Worm (Caenorhabditis elegans) whole organism, midembryonic: ENCODE measurements around the gene abl-1.

Experiments
- T22C8.4 ChIP-seq: fragments of 200-800 bp; sonication (Bioruptor generic); IDR thresholded peaks from 2 replicates; pipeline ENCODE4 v1.3.6; 2022; ENCODE audit warnings: missing genetic modification characterization, missing compliant biosample characterization
- cog-1 ChIP-seq: sonication (generic microtip); optimal IDR thresholded peaks from 2 replicates; lab custom pipeline; 2016; ENCODE audit warnings: missing genetic modification characterization, missing compliant biosample characterization
- flt-1 ChIP-seq: fragments of 200-800 bp; sonication (Bioruptor generic); IDR thresholded peaks from 2 replicates; pipeline ENCODE4 v1.3.6; 2022; ENCODE audit warnings: missing genetic modification characterization, missing compliant biosample characterization
- klf-2 ChIP-seq: fragments of 200-800 bp; sonication (Bioruptor generic); conservative IDR thresholded peaks from 2 replicates; pipeline ENCODE4 v1.3.6; 2022; ENCODE audit warnings: missing genetic modification reagents, missing genetic modification characterization, missing compliant biosample characterization
- med-1 ChIP-seq: sonication (generic microtip); optimal IDR thresholded peaks from 2 replicates; lab custom pipeline; 2017; ENCODE audit warnings: missing genetic modification characterization, mild to moderate bottlenecking, missing compliant biosample characterization, antibody characterized with exemption, missing genetic modification reagents; ENCODE audit not compliant: insufficient read depth
- ref-1 ChIP-seq: fragments of 200-800 bp; sonication (Bioruptor generic); conservative IDR thresholded peaks from 2 replicates; pipeline ENCODE4 v1.3.6; 2022; ENCODE audit warnings: missing genetic modification reagents, missing genetic modification characterization, missing compliant biosample characterization
- tab-1 ChIP-seq: fragments of 200-800 bp; sonication (Bioruptor generic); IDR thresholded peaks from 2 replicates; pipeline ENCODE4 v1.3.6; 2022; ENCODE audit warnings: missing genetic modification characterization, missing compliant biosample characterization
- ztf-23 ChIP-seq: fragments of 200-800 bp; sonication (Bioruptor generic); IDR thresholded peaks from 2 replicates; pipeline ENCODE4 v1.3.6; 2022; ENCODE audit warnings: missing genetic modification reagents, missing genetic modification characterization, missing compliant biosample characterization
- ztf-29 ChIP-seq: fragments of 200-800 bp; sonication (Bioruptor generic); IDR thresholded peaks from 2 replicates; pipeline ENCODE4 v1.3.6; 2022; ENCODE audit warnings: missing genetic modification reagents, missing genetic modification characterization, missing compliant biosample characterization

Gene abl-1

ce11 chrX:10624157-10624623, at the start of gene abl-1:
TSS of gene abl-1 (minus strand) at chrX:10624207.
- TF ChIP-seq cog-1 (tag; lab: Kevin White, UChicago) (no peak), ztf-29 (GFP tag; lab: Robert Waterston, UW) (no peak)

ce11 chrX:10670198-10670597, 46.2 kb upstream of the abl-1 start:
- TF ChIP-seq flt-1 (GFP tag; lab: Robert Waterston, UW) (no peak), klf-2 (GFP tag; lab: Robert Waterston, UW) (no peak), ref-1 (GFP tag; lab: Robert Waterston, UW) (no peak)

DNA sequence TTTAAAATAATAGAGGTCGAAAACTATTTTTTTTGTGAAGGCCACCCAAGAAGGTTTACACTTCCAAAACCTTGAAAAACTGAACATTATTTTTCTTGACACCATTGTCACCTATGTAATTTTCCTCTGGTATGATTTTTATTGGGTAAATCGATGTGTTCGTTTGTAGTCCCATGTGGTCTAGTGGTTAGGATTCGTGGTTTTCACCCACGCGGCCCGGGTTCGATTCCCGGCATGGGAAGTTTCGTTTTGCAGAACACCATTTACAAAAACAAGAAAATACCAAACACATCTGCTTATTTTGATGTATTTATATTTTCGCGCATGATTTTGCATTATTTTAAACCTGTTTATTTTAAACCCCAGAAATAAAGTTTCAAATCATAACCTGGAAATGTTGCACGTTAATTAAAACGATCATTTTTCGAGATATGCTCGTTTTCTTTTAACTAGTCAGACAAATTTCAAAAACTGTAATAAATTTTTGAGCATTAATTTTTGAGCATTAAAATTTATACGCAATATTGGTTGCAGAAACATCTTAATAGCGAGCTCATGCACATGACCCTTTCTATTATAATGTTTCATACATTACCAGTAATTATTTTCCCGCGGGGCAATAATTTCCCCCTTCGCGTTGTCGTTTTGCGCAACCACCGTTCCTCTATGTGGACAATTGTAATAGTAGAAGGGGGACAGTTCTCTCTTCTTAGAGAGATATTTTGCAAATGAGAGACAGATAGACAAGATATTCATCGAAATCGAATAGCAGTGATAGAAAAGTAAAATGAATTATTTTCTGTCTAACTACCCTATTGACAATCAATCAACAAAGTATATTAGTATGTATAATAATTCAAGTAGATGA, 43.7 kb upstream of the abl-1 start:
- TF ChIP-seq ref-1 (GFP tag; lab: Robert Waterston, UW), result no peak
- TF ChIP-seq tab-1, result 0 out of 2 replicates have a peak, but pooled peaks have one; percentile 32
- TF ChIP-seq ztf-29 (GFP tag; lab: Robert Waterston, UW), result no peak
- TF ChIP-seq T22C8.4 (GFP tag; lab: Robert Waterston, UW), result no peak
- TF ChIP-seq ztf-23 (GFP tag; lab: Robert Waterston, UW), result peak; percentile 43; the same call in 1 of the 2 replicates
- no peak for TF ChIP-seq klf-2 (GFP tag; lab: Robert Waterston, UW)
- TF ChIP-seq flt-1 (GFP tag; lab: Robert Waterston, UW), result peak; percentile 72
- no peak for TF ChIP-seq cog-1 (tag; lab: Kevin White, UChicago)

DNA sequence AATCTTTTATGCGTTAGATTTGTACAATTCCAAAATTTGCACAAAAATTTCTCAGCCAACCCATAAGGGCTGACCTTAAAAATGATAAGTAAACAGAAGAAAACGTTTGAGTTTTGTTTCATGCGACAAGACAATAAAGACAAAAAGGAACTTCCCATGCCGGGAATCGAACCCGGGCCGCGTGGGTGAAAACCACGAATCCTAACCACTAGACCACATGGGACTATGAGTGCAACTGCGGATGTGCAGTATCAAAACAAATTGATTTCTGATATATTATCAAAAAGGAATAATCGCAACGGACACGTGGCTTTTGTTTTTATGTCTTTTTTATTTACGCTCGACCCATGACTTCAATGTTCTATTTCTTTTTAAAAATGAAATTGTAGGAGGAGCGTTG, 42.9 kb upstream of the abl-1 start:
- TF ChIP-seq med-1, result no peak
- no peak for TF ChIP-seq ztf-23 (GFP tag; lab: Robert Waterston, UW)
- no peak for TF ChIP-seq tab-1
- TF ChIP-seq ztf-29 (GFP tag; lab: Robert Waterston, UW), result no peak
- no peak for TF ChIP-seq T22C8.4 (GFP tag; lab: Robert Waterston, UW)
- no peak for TF ChIP-seq klf-2 (GFP tag; lab: Robert Waterston, UW)
- TF ChIP-seq ref-1 (GFP tag; lab: Robert Waterston, UW), result no peak
- no peak for TF ChIP-seq flt-1 (GFP tag; lab: Robert Waterston, UW)
- TF ChIP-seq cog-1 (tag; lab: Kevin White, UChicago), result no peak

DNA sequence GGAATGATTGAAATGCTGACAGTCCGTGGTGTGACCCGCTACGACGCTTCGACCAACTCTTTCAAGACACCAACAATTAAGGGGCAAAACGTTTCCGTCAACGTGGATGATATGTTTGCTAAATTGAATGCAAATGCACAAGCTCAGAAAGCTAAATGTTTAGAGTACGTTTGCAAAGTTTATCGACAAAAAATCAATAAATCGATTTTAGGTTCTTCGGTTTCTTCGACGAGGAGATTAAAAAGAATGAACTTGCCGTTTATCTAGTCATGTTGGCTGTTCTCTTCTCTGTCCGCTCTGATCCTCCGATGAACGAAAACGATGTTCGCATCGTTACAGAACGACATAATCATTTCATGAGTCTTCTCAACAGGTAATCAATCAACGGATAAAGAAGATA, 40.8 kb upstream of the abl-1 start:
- TF ChIP-seq med-1 (no peak), cog-1 (tag; lab: Kevin White, UChicago) (no peak), flt-1 (GFP tag; lab: Robert Waterston, UW) (no peak), ref-1 (GFP tag; lab: Robert Waterston, UW) (no peak)

DNA sequence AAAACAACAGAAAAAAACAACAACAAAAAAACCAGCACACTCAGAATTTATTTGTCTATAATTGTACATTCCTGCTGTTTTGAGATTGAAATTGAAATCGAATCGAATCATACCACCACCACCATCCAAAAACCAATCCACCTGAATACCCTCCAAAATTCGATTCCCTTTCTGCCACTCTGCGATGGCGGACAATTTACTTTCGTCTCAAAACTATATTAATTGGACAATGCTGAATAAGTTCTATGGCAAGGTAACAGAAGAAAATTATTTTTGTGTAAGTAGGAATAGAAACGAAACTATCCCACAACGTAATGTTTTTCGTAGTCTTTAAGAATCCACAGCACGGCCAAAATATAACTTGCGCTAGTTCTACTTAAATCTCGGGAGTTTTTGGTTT, 35.5 kb upstream of the abl-1 start:
- no peak for TF ChIP-seq flt-1 (GFP tag; lab: Robert Waterston, UW)
- TF ChIP-seq ztf-23 (GFP tag; lab: Robert Waterston, UW), result no peak
- TF ChIP-seq klf-2 (GFP tag; lab: Robert Waterston, UW), result no peak
- no peak for TF ChIP-seq T22C8.4 (GFP tag; lab: Robert Waterston, UW)
- no peak for TF ChIP-seq ref-1 (GFP tag; lab: Robert Waterston, UW)
- no peak for TF ChIP-seq tab-1
- TF ChIP-seq med-1, result no peak
- TF ChIP-seq ztf-29 (GFP tag; lab: Robert Waterston, UW), result no peak
- no peak for TF ChIP-seq cog-1 (tag; lab: Kevin White, UChicago)

- no peak for TF ChIP-seq klf-2 (GFP tag; lab: Robert Waterston, UW)
- no peak for TF ChIP-seq ztf-29 (GFP tag; lab: Robert Waterston, UW)
- TF ChIP-seq ref-1 (GFP tag; lab: Robert Waterston, UW), result no peak
- no peak for TF ChIP-seq T22C8.4 (GFP tag; lab: Robert Waterston, UW)
- no peak for TF ChIP-seq med-1
- no peak for TF ChIP-seq flt-1 (GFP tag; lab: Robert Waterston, UW)
- TF ChIP-seq tab-1, result no peak
- TF ChIP-seq cog-1 (tag; lab: Kevin White, UChicago), result no peak
- no peak for TF ChIP-seq ztf-23 (GFP tag; lab: Robert Waterston, UW)
These were observed 32.6 kb upstream of the abl-1 start for ce11 chrX:10656604-10657003.

DNA sequence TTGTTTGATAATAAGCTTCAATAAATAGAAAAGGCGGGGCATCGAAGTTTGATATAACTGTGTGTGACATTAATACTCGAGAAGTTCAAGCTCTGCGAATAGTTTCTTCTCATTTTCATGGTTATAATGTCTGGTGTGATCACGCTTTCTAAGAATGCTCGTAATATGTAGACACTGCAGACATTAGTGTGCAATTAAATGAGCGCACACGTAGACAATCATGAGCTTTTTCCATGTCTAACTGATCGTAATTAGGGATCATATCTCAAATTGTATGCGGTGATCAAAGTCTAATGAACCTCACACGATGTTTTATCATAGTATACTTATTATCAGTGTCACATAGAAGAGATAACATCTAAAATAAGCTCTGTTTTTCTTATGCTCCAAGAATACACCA, 26.1 kb upstream of the abl-1 start:
- TF ChIP-seq ref-1 (GFP tag; lab: Robert Waterston, UW), result no peak
- TF ChIP-seq klf-2 (GFP tag; lab: Robert Waterston, UW), result no peak
- no peak for TF ChIP-seq T22C8.4 (GFP tag; lab: Robert Waterston, UW)
- TF ChIP-seq cog-1 (tag; lab: Kevin White, UChicago), result no peak
- TF ChIP-seq ztf-29 (GFP tag; lab: Robert Waterston, UW), result no peak
- TF ChIP-seq ztf-23 (GFP tag; lab: Robert Waterston, UW), result no peak
- TF ChIP-seq med-1, result no peak
- no peak for TF ChIP-seq tab-1

DNA sequence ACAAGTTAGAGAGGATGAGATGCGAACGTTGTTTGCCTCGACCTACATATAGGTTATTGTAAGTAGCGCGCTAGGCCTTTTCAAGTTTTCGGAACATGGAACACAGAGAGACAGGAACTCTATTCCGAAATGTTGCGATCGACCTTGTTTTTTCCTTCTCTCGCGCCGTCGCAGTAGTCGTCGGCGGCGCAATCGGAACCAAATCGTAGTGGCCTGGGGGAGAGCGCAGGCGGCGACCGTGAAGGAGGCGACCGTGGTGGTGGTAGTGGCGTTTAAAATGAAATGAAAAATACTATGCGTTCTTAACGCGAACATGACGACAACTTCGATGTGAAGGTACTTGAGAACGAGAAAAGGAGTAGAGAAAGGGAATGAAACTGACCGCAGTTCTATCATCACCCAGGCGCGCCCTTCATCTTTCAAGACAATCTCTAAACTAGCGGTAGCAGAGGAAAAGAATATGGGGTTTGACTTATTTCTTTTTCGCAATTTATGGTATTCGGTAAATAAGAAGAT, 23.6 kb upstream of the abl-1 start:
- no peak for TF ChIP-seq flt-1 (GFP tag; lab: Robert Waterston, UW)
- TF ChIP-seq ztf-29 (GFP tag; lab: Robert Waterston, UW), result no peak
- no peak for TF ChIP-seq ref-1 (GFP tag; lab: Robert Waterston, UW)
- TF ChIP-seq ztf-23 (GFP tag; lab: Robert Waterston, UW), result no peak
- no peak for TF ChIP-seq cog-1 (tag; lab: Kevin White, UChicago)
- TF ChIP-seq tab-1, result no peak
- TF ChIP-seq klf-2 (GFP tag; lab: Robert Waterston, UW), result no peak
- no peak for TF ChIP-seq T22C8.4 (GFP tag; lab: Robert Waterston, UW)
